Worm (Caenorhabditis elegans) whole organism, L3 larva: ENCODE data around the gene fbxc-19.

Experiments
- R02D3.7 ChIP-seq: fragments of 150-350 bp; optimal IDR thresholded peaks from 2 replicates; lab custom pipeline; 2014; ENCODE audit warnings: missing biosample characterization, missing genetic modification characterization
- ama-1 ChIP-seq: fragments of 150-350 bp; optimal IDR thresholded peaks from 2 replicates; lab custom pipeline; 2018
- ceh-28 ChIP-seq: fragments of 150-350 bp; optimal IDR thresholded peaks from 2 replicates; lab custom pipeline; 2014; ENCODE audit warnings: missing biosample characterization, missing genetic modification reagents, missing genetic modification characterization
- ceh-82 ChIP-seq: fragments of 150-350 bp; optimal IDR thresholded peaks from 2 replicates; lab custom pipeline; 2014; ENCODE audit warnings: missing biosample characterization, missing genetic modification characterization
- ceh-9 ChIP-seq: sonication (generic microtip); optimal IDR thresholded peaks from 2 replicates; lab custom pipeline; 2018; ENCODE audit warnings: missing biosample characterization, missing genetic modification characterization
- egl-5 ChIP-seq: fragments of 150-350 bp; optimal IDR thresholded peaks from 2 replicates; lab custom pipeline; 2017; ENCODE audit warnings: missing biosample characterization, missing genetic modification reagents, missing genetic modification characterization, inconsistent platforms
- fos-1 ChIP-seq: fragments of 150-350 bp; optimal IDR thresholded peaks from 2 replicates; lab custom pipeline; 2014; ENCODE audit warnings: missing biosample characterization, missing genetic modification characterization
- jun-1 ChIP-seq: fragments of 150-350 bp; optimal IDR thresholded peaks from 2 replicates; lab custom pipeline; 2014; ENCODE audit warnings: missing biosample characterization, missing genetic modification reagents, missing genetic modification characterization
- lin-15B ChIP-seq: fragments of 150-350 bp; optimal IDR thresholded peaks from 2 replicates; lab custom pipeline; 2014; ENCODE audit warnings: missing biosample characterization, missing genetic modification characterization
- mml-1 ChIP-seq: fragments of 150-350 bp; sonication (generic microtip); optimal IDR thresholded peaks from 3 replicates; lab custom pipeline; 2014; ENCODE audit warnings: missing biosample characterization, missing genetic modification characterization
- nhr-11 ChIP-seq: fragments of 150-350 bp; optimal IDR thresholded peaks from 2 replicates; lab custom pipeline; 2014; ENCODE audit warnings: missing biosample characterization, missing genetic modification characterization
- pha-4 ChIP-seq: fragments of 150-350 bp; optimal IDR thresholded peaks from 2 replicates; lab custom pipeline; 2014; ENCODE audit warnings: missing biosample characterization, missing genetic modification reagents, missing genetic modification characterization
- snpc-4 ChIP-seq: fragments of 150-350 bp; optimal IDR thresholded peaks from 2 replicates; lab custom pipeline; 2014; ENCODE audit warnings: missing biosample characterization, missing genetic modification characterization
- zag-1 ChIP-seq: fragments of 150-350 bp; optimal IDR thresholded peaks from 2 replicates; lab custom pipeline; 2014; ENCODE audit warnings: missing biosample characterization, missing genetic modification characterization

ce11 chrII:1818300-1818699, 2.0 kb upstream of the fbxc-19 start, which contains the start of gene fbxb-10:
- TF ChIP-seq snpc-4 (tag; lab: Kevin White, UChicago): no peak
- TF ChIP-seq ceh-28 (tag; lab: Kevin White, UChicago): no peak
- TF ChIP-seq fos-1 (tag; lab: Kevin White, UChicago): no peak
- no peak for TF ChIP-seq mml-1 (tag; lab: Kevin White, UChicago)
- TF ChIP-seq nhr-11: no peak
- no peak for TF ChIP-seq pha-4
- TF ChIP-seq ama-1 (lab: Kevin White, UChicago): no peak
- TF ChIP-seq lin-15B (tag; lab: Kevin White, UChicago): no peak
- TF ChIP-seq jun-1 (tag; lab: Kevin White, UChicago): no peak
- TF ChIP-seq ceh-9 (tag; lab: Kevin White, UChicago): no peak
- no peak for TF ChIP-seq ceh-82 (tag; lab: Kevin White, UChicago)
- TF ChIP-seq zag-1 (tag; lab: Kevin White, UChicago): no peak
- no peak for TF ChIP-seq egl-5 (tag; lab: Kevin White, UChicago)
- no peak for TF ChIP-seq R02D3.7 (tag; lab: Kevin White, UChicago)
